Fruit fly (Drosophila melanogaster): ENCODE measurements around the gene CG15812.
A peak's percentile ranks its signal among the peaks of the same experiment; 100 is the strongest.

CG15812 gene

DNA sequence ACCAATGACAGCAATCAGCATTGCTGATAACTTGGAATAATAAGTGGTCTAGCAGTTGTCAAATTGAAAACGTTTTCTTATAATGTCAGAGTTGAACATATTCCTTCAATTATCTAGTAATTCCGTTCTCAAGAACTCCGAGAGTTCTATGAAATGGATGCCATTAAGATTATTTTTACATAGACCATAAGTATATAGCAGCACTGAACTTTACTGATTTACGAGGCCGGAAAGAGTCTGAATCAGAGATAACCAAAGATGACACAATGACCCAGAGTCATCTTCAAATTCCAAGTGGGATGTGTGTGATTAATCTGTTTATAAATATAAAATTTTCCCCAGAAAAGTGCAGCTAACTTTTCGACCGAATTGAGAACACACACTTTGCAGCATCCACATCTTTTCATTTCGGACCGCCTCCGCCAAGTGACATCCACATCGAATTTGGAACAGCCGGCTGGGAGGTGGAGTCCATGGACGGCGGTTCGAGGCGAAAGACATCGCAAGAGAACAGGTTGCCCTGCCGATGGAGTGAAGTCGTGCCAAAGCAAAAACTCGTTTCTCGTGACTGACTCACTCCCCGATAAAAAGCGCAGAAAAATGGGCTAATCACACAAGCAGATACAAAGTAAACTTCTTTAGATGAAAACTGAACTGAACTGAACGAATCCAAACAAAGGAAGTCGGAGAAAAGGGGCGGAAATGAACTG, 34.7 kb upstream of the CG15812 start:
- TF ChIP-seq Pif1B (GFP tag; optimal IDR thresholded peaks at IDR 0.05) = no peak
- TF ChIP-seq CG32121 (GFP tag; IDR thresholded peaks at IDR 0.05) = no peak
- TF ChIP-seq Snoo (tag; optimal IDR thresholded peaks at IDR 0.05) = no peak
- no peak for TF ChIP-seq CG12605 (GFP tag; IDR thresholded peaks at IDR 0.05)
- no peak for TF ChIP-seq CG10348 (GFP tag; IDR thresholded peaks at IDR 0.05)
- no peak for TF ChIP-seq CG17806 (tag; optimal IDR thresholded peaks at IDR 0.05)
- TF ChIP-seq CG9948 (tag; optimal IDR thresholded peaks at IDR 0.05) = no peak
- no peak for TF ChIP-seq CG14655 (GFP tag; optimal IDR thresholded peaks at IDR 0.05)
- no peak for TF ChIP-seq Ets98B (GFP tag; IDR thresholded peaks at IDR 0.05)
- TF ChIP-seq D1 (tag; optimal IDR thresholded peaks at IDR 0.05) = no peak
- TF ChIP-seq Pif1A (GFP tag; optimal IDR thresholded peaks at IDR 0.05) = no peak
- no peak for TF ChIP-seq gl (tag; optimal IDR thresholded peaks at IDR 0.05)
- TF ChIP-seq CG4496 (GFP tag; IDR thresholded peaks at IDR 0.05) = 0 out of 3 replicates have a peak, but pooled peaks have one; percentile 41
- TF ChIP-seq CG15710 (tag; optimal IDR thresholded peaks at IDR 0.05) = no peak
- TF ChIP-seq CG8301 (tag; optimal IDR thresholded peaks at IDR 0.05) = no peak
- peak; percentile 65 for TF ChIP-seq EcR (GFP tag; optimal IDR thresholded peaks at IDR 0.05)
- no peak for TF ChIP-seq rn (GFP tag; IDR thresholded peaks at IDR 0.05)
- TF ChIP-seq CG13204 (GFP tag; optimal IDR thresholded peaks at IDR 0.05) = peak; percentile 42
- no peak for TF ChIP-seq fd96Ca (GFP tag; IDR thresholded peaks at IDR 0.05)
- TF ChIP-seq CG34367 (tag; optimal IDR thresholded peaks at IDR 0.05) = no peak
- TF ChIP-seq CG8159 (tag; optimal IDR thresholded peaks at IDR 0.05) = no peak

DNA sequence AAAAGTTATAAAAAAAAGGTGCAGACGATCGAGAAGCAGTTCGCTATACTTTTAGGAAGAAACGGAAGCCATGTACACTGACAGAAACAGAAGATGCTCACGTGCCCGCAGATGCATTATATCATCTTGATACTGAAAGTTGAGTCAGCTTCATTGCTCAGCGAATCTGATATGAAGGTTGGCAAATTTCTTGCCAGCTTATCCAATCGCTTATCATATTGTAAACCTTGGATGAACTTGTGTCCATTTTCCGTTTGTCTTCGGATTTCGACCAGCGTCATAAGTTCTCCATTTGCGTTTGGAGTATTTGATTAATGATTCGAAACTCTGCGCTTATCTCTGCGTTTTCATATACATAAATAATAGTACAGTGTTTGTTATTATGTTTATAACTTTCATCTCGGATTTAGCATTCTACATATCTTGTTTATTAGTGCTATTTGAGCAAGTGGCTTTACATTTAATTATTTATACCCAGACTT, 34.1 kb upstream of the CG15812 start:
- no peak for TF ChIP-seq CG13204 (GFP tag; optimal IDR thresholded peaks at IDR 0.05)
- TF ChIP-seq CG34367 (tag; optimal IDR thresholded peaks at IDR 0.05) = peak; percentile 19
- TF ChIP-seq CG8301 (tag; optimal IDR thresholded peaks at IDR 0.05) = peak; percentile 2

DNA sequence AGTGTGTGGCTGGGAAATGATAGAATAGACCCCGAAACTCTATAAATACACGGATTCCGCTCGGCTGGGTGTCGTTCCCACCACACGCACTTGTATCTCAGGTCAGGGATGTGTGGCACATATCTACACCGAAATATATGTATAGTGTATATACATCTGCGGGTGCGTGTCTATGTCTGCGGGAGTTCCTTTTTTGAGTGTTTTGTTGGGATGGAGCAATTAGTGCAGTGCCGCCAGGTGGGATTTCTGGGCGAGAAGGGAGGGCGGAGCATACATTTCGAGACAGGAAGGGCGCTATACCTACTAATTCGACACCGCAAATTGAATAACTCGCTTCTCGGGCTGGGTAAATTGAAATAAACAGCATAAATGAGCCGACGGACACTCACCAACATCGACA, 33.3 kb upstream of the CG15812 start:
- TF ChIP-seq CG17806 (tag; optimal IDR thresholded peaks at IDR 0.05) (no peak), Snoo (tag; optimal IDR thresholded peaks at IDR 0.05) (no peak), fd96Ca (GFP tag; IDR thresholded peaks at IDR 0.05) (0 out of 3 replicates have a peak, but pooled peaks have one; percentile 22)

DNA sequence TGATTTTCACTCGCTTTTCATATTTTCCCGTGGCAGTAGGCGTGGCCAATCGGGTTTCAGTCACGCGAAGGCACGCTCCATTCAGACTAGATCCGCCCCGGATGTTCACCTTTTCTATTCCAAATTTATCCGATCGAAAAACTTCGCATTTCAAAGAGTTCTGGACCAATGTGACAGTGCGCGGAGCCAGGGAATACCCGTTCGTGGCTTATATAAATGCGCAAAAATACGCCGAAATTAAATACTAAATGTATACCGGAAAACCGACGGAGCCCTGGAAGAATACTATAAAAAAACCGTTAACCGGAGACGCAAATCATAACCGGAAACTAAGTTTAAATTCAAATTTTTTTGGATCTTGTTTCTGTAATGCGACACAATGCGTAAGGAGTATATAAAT, 32.2 kb upstream of the CG15812 start, which contains the start of gene promL:
Gene promL (minus strand): TSS at position 181 of the 400 bp plus-strand sequence.
- TF ChIP-seq CG8159 (tag; optimal IDR thresholded peaks at IDR 0.05) (peak; percentile 19), CG13204 (GFP tag; optimal IDR thresholded peaks at IDR 0.05) (peak; percentile 10), Ets98B (GFP tag; IDR thresholded peaks at IDR 0.05) (peak; percentile 37), CG4496 (GFP tag; IDR thresholded peaks at IDR 0.05) (peak; percentile 47; the same call in 1 of the 3 replicates), CG32121 (GFP tag; IDR thresholded peaks at IDR 0.05) (no peak), fd96Ca (GFP tag; IDR thresholded peaks at IDR 0.05) (peak; percentile 34; the same call in 1 of the 3 replicates), Snoo (tag; optimal IDR thresholded peaks at IDR 0.05) (peak; percentile 56), Pif1A (GFP tag; optimal IDR thresholded peaks at IDR 0.05) (peak; percentile 29), CG8301 (tag; optimal IDR thresholded peaks at IDR 0.05) (no peak), Pif1B (GFP tag; optimal IDR thresholded peaks at IDR 0.05) (peak; percentile 12), EcR (GFP tag; optimal IDR thresholded peaks at IDR 0.05) (peak; percentile 68), CG15710 (tag; optimal IDR thresholded peaks at IDR 0.05) (peak; percentile 51), CG9948 (tag; optimal IDR thresholded peaks at IDR 0.05) (no peak)

DNA sequence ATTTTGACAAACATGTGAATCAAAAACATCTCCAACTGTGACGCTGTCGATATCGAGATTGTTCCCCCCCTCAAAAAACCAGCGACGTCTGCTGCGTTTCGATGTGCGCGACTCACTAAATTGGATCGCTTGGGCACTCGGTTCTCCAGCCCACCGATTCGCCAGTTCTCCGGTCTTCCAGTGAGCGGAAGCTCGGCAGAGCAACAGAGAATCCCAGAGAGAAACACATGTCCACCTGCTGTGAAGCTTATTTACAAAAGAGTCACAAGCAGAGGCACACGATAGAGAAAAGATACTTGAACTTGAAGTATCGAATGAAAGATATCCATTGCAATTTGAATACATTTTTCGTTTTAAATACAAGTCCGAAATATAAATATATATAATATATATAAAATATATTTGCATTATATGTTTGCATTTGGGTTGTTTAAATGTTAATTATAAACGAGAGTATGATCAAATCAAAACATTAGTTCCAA, 25.7 kb upstream of the CG15812 start:
- TF ChIP-seq Pif1A (GFP tag; optimal IDR thresholded peaks at IDR 0.05) = peak; percentile 44
- TF ChIP-seq CG8159 (tag; optimal IDR thresholded peaks at IDR 0.05) = no peak
- no peak for TF ChIP-seq CG13204 (GFP tag; optimal IDR thresholded peaks at IDR 0.05)
- no peak for TF ChIP-seq D1 (tag; optimal IDR thresholded peaks at IDR 0.05)
- TF ChIP-seq EcR (GFP tag; optimal IDR thresholded peaks at IDR 0.05) = no peak
- no peak for TF ChIP-seq CG17806 (tag; optimal IDR thresholded peaks at IDR 0.05)
- TF ChIP-seq CG32121 (GFP tag; IDR thresholded peaks at IDR 0.05) = no peak
- no peak for TF ChIP-seq rn (GFP tag; IDR thresholded peaks at IDR 0.05)
- TF ChIP-seq CG12605 (GFP tag; IDR thresholded peaks at IDR 0.05) = peak; percentile 33; the same call in 1 of the 2 replicates
- TF ChIP-seq CG34367 (tag; optimal IDR thresholded peaks at IDR 0.05) = no peak
- peak; percentile 43 for TF ChIP-seq Pif1B (GFP tag; optimal IDR thresholded peaks at IDR 0.05)
- no peak for TF ChIP-seq fd96Ca (GFP tag; IDR thresholded peaks at IDR 0.05)
- no peak for TF ChIP-seq CG8301 (tag; optimal IDR thresholded peaks at IDR 0.05)
- TF ChIP-seq CG14655 (GFP tag; optimal IDR thresholded peaks at IDR 0.05) = no peak
- TF ChIP-seq gl (tag; optimal IDR thresholded peaks at IDR 0.05) = no peak
- TF ChIP-seq CG9948 (tag; optimal IDR thresholded peaks at IDR 0.05) = no peak
- TF ChIP-seq Snoo (tag; optimal IDR thresholded peaks at IDR 0.05) = no peak
- peak; percentile 41; the same call in 1 of the 2 replicates for TF ChIP-seq Ets98B (GFP tag; IDR thresholded peaks at IDR 0.05)
- TF ChIP-seq CG4496 (GFP tag; IDR thresholded peaks at IDR 0.05) = 0 out of 3 replicates have a peak, but pooled peaks have one; percentile 33
- no peak for TF ChIP-seq CG10348 (GFP tag; IDR thresholded peaks at IDR 0.05)
- TF ChIP-seq CG15710 (tag; optimal IDR thresholded peaks at IDR 0.05) = no peak

DNA sequence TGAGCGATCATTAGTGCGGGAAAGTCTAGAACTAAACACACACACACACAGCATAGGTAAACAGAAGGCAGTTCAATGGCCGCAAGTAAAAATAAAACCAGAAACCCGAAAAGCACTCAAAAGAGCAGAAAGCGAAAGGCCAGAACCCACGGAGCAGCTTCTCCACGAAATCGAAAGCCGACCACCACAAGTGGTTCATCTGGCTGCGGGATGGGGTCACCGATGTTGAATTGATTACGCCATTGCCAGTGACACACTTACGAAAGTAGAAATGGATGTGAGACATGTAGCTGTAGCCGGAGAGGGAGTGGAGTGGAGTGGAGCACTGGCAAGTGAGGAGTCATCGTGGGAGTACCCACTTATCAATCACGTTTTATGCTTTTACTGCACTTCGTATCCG, 18.4 kb upstream of the CG15812 start:
- TF ChIP-seq Pif1B (GFP tag; optimal IDR thresholded peaks at IDR 0.05) (no peak), CG17806 (tag; optimal IDR thresholded peaks at IDR 0.05) (no peak), D1 (tag; optimal IDR thresholded peaks at IDR 0.05) (no peak), CG13204 (GFP tag; optimal IDR thresholded peaks at IDR 0.05) (no peak), CG4496 (GFP tag; IDR thresholded peaks at IDR 0.05) (no peak), Pif1A (GFP tag; optimal IDR thresholded peaks at IDR 0.05) (no peak), gl (tag; optimal IDR thresholded peaks at IDR 0.05) (no peak), CG8159 (tag; optimal IDR thresholded peaks at IDR 0.05) (no peak)

Data from whole organism, pupa.